Worm (Caenorhabditis elegans) whole organism, L4 larva: ENCODE data around the gene gcy-1.

Source experiments
- F26F4.8 ChIP-seq: fragments of 200-800 bp; sonication (Bioruptor generic); conservative IDR thresholded peaks from 2 replicates; pipeline ENCODE4 v1.3.6; 2022; ENCODE audit warnings: missing genetic modification characterization, missing compliant biosample characterization
- F49E8.2 ChIP-seq: sonication (generic microtip); optimal IDR thresholded peaks from 2 replicates; lab custom pipeline; 2016; ENCODE audit warnings: missing compliant biosample characterization, mild to moderate bottlenecking, missing genetic modification characterization, borderline replicate concordance
- T20F7.1 ChIP-seq: fragments of 200-800 bp; sonication (Bioruptor generic); optimal IDR thresholded peaks from 2 replicates; lab custom pipeline; 2018; ENCODE audit warnings: mild to moderate bottlenecking, missing genetic modification characterization, missing compliant biosample characterization
- T26A8.4 ChIP-seq: fragments of 200-800 bp; sonication (Bioruptor generic); IDR thresholded peaks from 2 replicates; pipeline ENCODE4 v1.3.6; 2022; ENCODE audit warnings: missing genetic modification characterization, missing compliant biosample characterization
- Y105C5A.15 ChIP-seq: fragments of 200-800 bp; sonication (Bioruptor generic); IDR thresholded peaks from 2 replicates; pipeline ENCODE4 v1.3.6; 2022; ENCODE audit warnings: missing genetic modification characterization, missing compliant biosample characterization
- Y48G9A.11 ChIP-seq: fragments of 200-800 bp; sonication (Bioruptor generic); IDR thresholded peaks from 2 replicates; pipeline ENCODE4 v1.3.6; 2022; ENCODE audit warnings: missing genetic modification reagents, missing genetic modification characterization, missing compliant biosample characterization
- ama-1 ChIP-seq: fragments of 150-350 bp; optimal IDR thresholded peaks from 2 replicates; lab custom pipeline; 2014; ENCODE audit warnings: inconsistent platforms, mixed read lengths
- arid-1 ChIP-seq: fragments of 200-800 bp; sonication (Bioruptor generic); conservative IDR thresholded peaks from 2 replicates; pipeline ENCODE4 v1.3.6; 2022; ENCODE audit warnings: missing genetic modification reagents, missing genetic modification characterization, missing compliant biosample characterization
- ceh-28 ChIP-seq: fragments of 150-350 bp; optimal IDR thresholded peaks from 2 replicates; lab custom pipeline; 2014; ENCODE audit warnings: missing biosample characterization, missing genetic modification reagents, missing genetic modification characterization
- cey-2 ChIP-seq: sonication (generic microtip); optimal IDR thresholded peaks from 3 replicates; lab custom pipeline; 2017; ENCODE audit warnings: missing genetic modification characterization, mild to moderate bottlenecking, missing compliant biosample characterization, antibody characterized with exemption, borderline replicate concordance; ENCODE audit not compliant: insufficient read depth
- ctbp-1 ChIP-seq: fragments of 200-800 bp; sonication (Bioruptor generic); IDR thresholded peaks from 2 replicates; pipeline ENCODE4 v1.3.6; 2022; ENCODE audit warnings: missing genetic modification reagents, missing genetic modification characterization, missing compliant biosample characterization
- daf-16 ChIP-seq, 3 experiments: sonication (generic microtip); optimal IDR thresholded peaks; 2 replicates each; lab custom pipeline; 2016 to 2017; ENCODE audit warnings: missing genetic modification characterization in 3 of 3, missing genetic modification reagents in 3 of 3, mild to moderate bottlenecking in 2 of 3, missing compliant biosample characterization in 2 of 3, missing biosample characterization in 1 of 3, moderate library complexity in 1 of 3
- daf-19 ChIP-seq: fragments of 200-800 bp; sonication (Bioruptor generic); conservative IDR thresholded peaks from 2 replicates; pipeline ENCODE4 v1.3.6; 2022; ENCODE audit warnings: missing genetic modification characterization, missing compliant biosample characterization
- dmd-6 ChIP-seq: fragments of 200-800 bp; sonication (Bioruptor generic); IDR thresholded peaks from 2 replicates; pipeline ENCODE4 v1.3.6; 2022; ENCODE audit warnings: missing genetic modification reagents, missing genetic modification characterization, missing compliant biosample characterization
- dve-1 ChIP-seq: sonication (generic microtip); optimal IDR thresholded peaks from 2 replicates; lab custom pipeline; 2017; ENCODE audit warnings: antibody characterized with exemption, mild to moderate bottlenecking, missing genetic modification characterization, missing compliant biosample characterization; ENCODE audit not compliant: insufficient read depth
- fkh-10 ChIP-seq: fragments of 150-350 bp; optimal IDR thresholded peaks from 2 replicates; lab custom pipeline; 2014; ENCODE audit warnings: missing biosample characterization, missing genetic modification reagents, missing genetic modification characterization
- hif-1 ChIP-seq, 2 experiments: sonication (generic microtip); optimal IDR thresholded peaks; 2 replicates each; lab custom pipeline; 2016 to 2017; ENCODE audit warnings: missing compliant biosample characterization in 2 of 2, missing genetic modification characterization in 2 of 2, missing genetic modification reagents in 2 of 2, missing genotype in 2 of 2, mild to moderate bottlenecking in 1 of 2
- jun-1 ChIP-seq: fragments of 150-350 bp; optimal IDR thresholded peaks from 2 replicates; lab custom pipeline; 2014; ENCODE audit warnings: missing biosample characterization, missing genetic modification reagents, missing genetic modification characterization
- lin-1 ChIP-seq: fragments of 200-800 bp; sonication (Bioruptor generic); IDR thresholded peaks from 2 replicates; pipeline ENCODE4 v1.3.6; 2022; ENCODE audit warnings: missing genetic modification reagents, missing genetic modification characterization, missing compliant biosample characterization
- lsy-2 ChIP-seq, 2 experiments: fragments of 150-350 bp in 1 of 2; sonication (generic microtip) in 1 of 2; optimal IDR thresholded peaks; 2 replicates each; lab custom pipeline; 2014 to 2017; ENCODE audit warnings: missing biosample characterization in 2 of 2, missing genetic modification characterization in 2 of 2
- mdl-1 ChIP-seq, 2 experiments: fragments of 150-350 bp in 1 of 2; sonication (generic microtip) in 1 of 2; optimal IDR thresholded peaks; 2 replicates each; lab custom pipeline; 2014 to 2017; ENCODE audit warnings: missing biosample characterization in 2 of 2, missing genetic modification characterization in 2 of 2
- mdt-29 ChIP-seq: fragments of 200-800 bp; sonication (Bioruptor generic); IDR thresholded peaks from 2 replicates; pipeline ENCODE4 v1.3.6; 2022; ENCODE audit warnings: missing genetic modification reagents, missing genetic modification characterization, missing compliant biosample characterization
- nhr-28 ChIP-seq: fragments of 150-350 bp; optimal IDR thresholded peaks from 2 replicates; lab custom pipeline; 2014; ENCODE audit warnings: missing biosample characterization, missing genetic modification characterization
- nhr-77 ChIP-seq: fragments of 150-350 bp; optimal IDR thresholded peaks from 2 replicates; lab custom pipeline; 2014; ENCODE audit warnings: missing biosample characterization, missing genetic modification characterization
- pqm-1 ChIP-seq: sonication (generic microtip); optimal IDR thresholded peaks from 2 replicates; lab custom pipeline; 2017; ENCODE audit warnings: missing biosample characterization, missing genetic modification characterization
- rbr-2 ChIP-seq: sonication (generic microtip); optimal IDR thresholded peaks from 2 replicates; lab custom pipeline; 2016; ENCODE audit warnings: missing genotype, missing genetic modification characterization, missing compliant biosample characterization
- set-16 ChIP-seq: fragments of 200-800 bp; sonication (Bioruptor generic); IDR thresholded peaks from 2 replicates; pipeline ENCODE4 v1.3.6; 2022; ENCODE audit warnings: missing genetic modification reagents, missing genetic modification characterization, missing compliant biosample characterization
- spr-1 ChIP-seq: sonication (generic microtip); optimal IDR thresholded peaks from 2 replicates; lab custom pipeline; 2016; ENCODE audit warnings: mild to moderate bottlenecking, missing genetic modification characterization, missing compliant biosample characterization
- spr-3 ChIP-seq: fragments of 200-800 bp; sonication (Bioruptor generic); optimal IDR thresholded peaks from 2 replicates; lab custom pipeline; 2018; ENCODE audit warnings: mild to moderate bottlenecking, missing genetic modification characterization, missing compliant biosample characterization
- unc-62 ChIP-seq, 3 experiments: fragments of 150-350 bp in 1 of 3; sonication (generic microtip); optimal IDR thresholded peaks in 2 of 3; peaks in 1 of 3; 1 replicate in 1 of 3; 2 replicates in 2 of 3; lab custom pipeline; 2014 to 2017; ENCODE audit warnings: missing biosample characterization in 3 of 3, missing genetic modification characterization in 3 of 3, missing genetic modification reagents in 3 of 3, missing genotype in 1 of 3
- zfp-3 ChIP-seq: fragments of 200-800 bp; sonication (Bioruptor generic); conservative IDR thresholded peaks from 2 replicates; pipeline ENCODE4 v1.3.6; 2022; ENCODE audit warnings: missing genetic modification reagents, missing genetic modification characterization, missing compliant biosample characterization
- zip-2 ChIP-seq: fragments of 150-350 bp; optimal IDR thresholded peaks from 2 replicates; lab custom pipeline; 2014; ENCODE audit warnings: missing biosample characterization, missing genetic modification characterization

gcy-1 gene

DNA sequence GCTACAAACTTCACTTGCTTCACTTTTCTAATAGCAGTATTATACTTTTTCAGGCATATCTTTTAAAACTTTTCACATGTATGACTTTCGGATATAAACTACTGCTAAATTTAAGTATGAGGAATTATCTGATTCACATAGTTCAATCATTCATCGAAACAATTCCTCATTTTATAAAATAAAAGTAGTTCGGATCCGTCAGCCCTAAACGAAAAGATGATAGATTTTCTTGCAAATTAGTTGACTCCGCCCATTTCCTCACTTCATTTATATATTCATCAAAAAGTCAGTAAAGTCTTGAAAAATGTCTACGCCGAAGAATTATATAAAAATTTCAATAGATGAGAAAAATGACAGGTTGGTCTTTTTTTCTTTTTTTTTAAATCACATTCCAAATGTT lies 39.2 kb downstream of the gcy-1 start, which contains the start of gene chil-27:
TSS of gene chil-27 (plus strand) at position 301 of the 400 bp plus-strand sequence.
- TF ChIP-seq ceh-28 (tag; lab: Kevin White, UChicago) (no peak), nhr-77 (tag; lab: Kevin White, UChicago) (no peak), T20F7.1 (GFP tag; lab: Kevin White, UChicago) (no peak)

- TF ChIP-seq fkh-10 (GFP tag; lab: Kevin White, UChicago) (no peak), arid-1 (GFP tag; lab: Robert Waterston, UW) (no peak), cey-2 (tag; lab: Kevin White, UChicago) (no peak), unc-62 (GFP tag; optimal IDR thresholded peaks at IDR 0.05 in 1 of 2; lab: Kevin White, UChicago) (peak in 1 of 2 experiments; percentile 82), unc-62 (tag; optimal IDR thresholded peaks at IDR 0.05; lab: Kevin White, UChicago) (no peak), rbr-2 (tag; lab: Kevin White, UChicago) (no peak)
These were observed 42.2 kb downstream of the gcy-1 start, which contains the start of the genes chil-25 and chil-26 for ce11 chrII:9474367-9475105. TSS of gene chil-25 (minus strand) at chrII:9474467. TSS of gene chil-26 (plus strand) at chrII:9475055.

DNA sequence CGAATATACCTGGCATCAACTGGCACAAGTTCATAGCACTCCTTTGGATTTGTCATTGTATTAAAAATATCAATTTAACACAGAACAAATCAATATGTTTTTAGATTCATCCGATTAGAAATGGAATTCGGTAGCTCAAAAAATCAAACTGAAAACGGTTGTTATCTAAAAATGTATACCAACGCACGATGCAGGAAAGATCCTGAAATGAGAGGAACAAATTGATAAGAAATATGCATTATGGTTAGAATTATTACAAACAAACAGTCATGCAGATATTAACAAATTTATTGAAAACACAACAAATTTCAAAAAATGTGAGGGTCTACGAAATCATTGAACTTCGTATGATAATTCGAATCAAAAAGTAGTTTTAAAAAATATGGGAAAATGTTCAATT lies 46.7 kb downstream of the gcy-1 start, which contains the start of gene T19H5.6:
TSS of gene T19H5.6 (minus strand) at position 195 of the 400 bp plus-strand sequence.
- TF ChIP-seq daf-16 (GFP tag; optimal IDR thresholded peaks at IDR 0.05; lab: Kevin White, UChicago) (no peak), daf-16 (tag; optimal IDR thresholded peaks at IDR 0.05; lab: Kevin White, UChicago) (peak; percentile 72), mdl-1 (tag; optimal IDR thresholded peaks at IDR 0.05; lab: Kevin White, UChicago) (no peak), ctbp-1 (no peak), hif-1 (tag; optimal IDR thresholded peaks at IDR 0.05; lab: Kevin White, UChicago) (no peak), spr-1 (no peak), zip-2 (no peak), nhr-28 (peak; percentile 40), Y48G9A.11 (no peak), zfp-3 (GFP tag; lab: Robert Waterston, UW) (no peak), pqm-1 (tag; lab: Kevin White, UChicago) (peak; percentile 88), daf-19 (GFP tag; lab: Robert Waterston, UW) (no peak), ama-1 (no peak), jun-1 (tag; lab: Kevin White, UChicago) (no peak)

ce11 chrII:9468414-9468813 lies 48.3 kb downstream of the gcy-1 start, which contains the start of gene chil-23:
TSS of gene chil-23 (minus strand) at chrII:9468611.
- no peak for TF ChIP-seq daf-16 (GFP tag; optimal IDR thresholded peaks at IDR 0.05; lab: Kevin White, UChicago)
- peak; percentile 70 for TF ChIP-seq daf-16 (tag; optimal IDR thresholded peaks at IDR 0.05; lab: Kevin White, UChicago)
- TF ChIP-seq dve-1 (tag; lab: Kevin White, UChicago) = peak; percentile 81
- peak; percentile 89 for TF ChIP-seq dmd-6
- TF ChIP-seq F26F4.8 (GFP tag; lab: Robert Waterston, UW) = no peak
- peak; percentile 28 for TF ChIP-seq T20F7.1 (GFP tag; lab: Kevin White, UChicago)
- peak; percentile 88 for TF ChIP-seq nhr-28
- 0 out of 2 replicates have a peak, but pooled peaks have one; percentile 44 for TF ChIP-seq lin-1 (GFP tag; lab: Robert Waterston, UW)
- TF ChIP-seq nhr-77 (tag; lab: Kevin White, UChicago) = peak; percentile 87
- TF ChIP-seq ceh-28 (tag; lab: Kevin White, UChicago) = no peak
- no peak for TF ChIP-seq mdt-29 (GFP tag; lab: Robert Waterston, UW)
- peak; percentile 99 for TF ChIP-seq pqm-1 (tag; lab: Kevin White, UChicago)
- TF ChIP-seq, all 104 proteins: peak for 8

DNA sequence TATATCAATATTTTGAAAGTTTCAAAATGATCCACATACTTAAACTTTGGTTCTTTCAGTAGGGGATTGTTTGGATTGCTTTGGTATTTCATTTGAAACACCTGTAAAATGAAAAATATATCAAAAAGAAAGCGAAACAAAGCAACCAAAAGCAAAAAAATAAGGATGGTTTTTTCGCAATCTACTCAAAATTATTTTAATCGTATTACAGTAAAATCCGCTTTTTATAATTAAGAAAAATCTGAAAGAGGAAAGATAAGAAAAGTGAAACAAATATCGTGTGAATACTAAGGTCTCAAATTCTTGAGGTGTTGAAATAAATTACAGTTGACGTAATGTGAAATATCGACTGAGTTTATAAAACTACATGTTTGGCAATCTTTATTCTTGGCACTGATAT lies 50.6 kb downstream of the gcy-1 start, which contains the start of gene chil-22:
TSS of gene chil-22 (minus strand) at position 101 of the 400 bp plus-strand sequence.
- no peak for TF ChIP-seq set-16 (GFP tag; lab: Robert Waterston, UW)
- TF ChIP-seq Y105C5A.15 = no peak
- TF ChIP-seq Y48G9A.11 = no peak
- no peak for TF ChIP-seq lsy-2 (tag; optimal IDR thresholded peaks at IDR 0.05; lab: Kevin White, UChicago)
- TF ChIP-seq T26A8.4 (GFP tag; lab: Robert Waterston, UW) = no peak
- TF ChIP-seq spr-3 (GFP tag; lab: Kevin White, UChicago) = no peak
- no peak for TF ChIP-seq F49E8.2 (tag; lab: Kevin White, UChicago)
- no peak for TF ChIP-seq pqm-1 (tag; lab: Kevin White, UChicago)
